Fruit fly (Drosophila melanogaster): Measurements from ENCODE around the gene CG43373.

Gene CG43373

dm6 chr3L:16489283-16489682, 53.9 kb downstream of the CG43373 start:
- no peak for TF ChIP-seq noc (tag; optimal IDR thresholded peaks at IDR 0.05)

- no peak for TF ChIP-seq noc (tag; optimal IDR thresholded peaks at IDR 0.05)
These were observed 54.5 kb downstream of the CG43373 start for dm6 chr3L:16488483-16489258.

- TF ChIP-seq noc (tag; optimal IDR thresholded peaks at IDR 0.05): no peak
These were observed 55.4 kb downstream of the CG43373 start for dm6 chr3L:16487812-16488211.

DNA sequence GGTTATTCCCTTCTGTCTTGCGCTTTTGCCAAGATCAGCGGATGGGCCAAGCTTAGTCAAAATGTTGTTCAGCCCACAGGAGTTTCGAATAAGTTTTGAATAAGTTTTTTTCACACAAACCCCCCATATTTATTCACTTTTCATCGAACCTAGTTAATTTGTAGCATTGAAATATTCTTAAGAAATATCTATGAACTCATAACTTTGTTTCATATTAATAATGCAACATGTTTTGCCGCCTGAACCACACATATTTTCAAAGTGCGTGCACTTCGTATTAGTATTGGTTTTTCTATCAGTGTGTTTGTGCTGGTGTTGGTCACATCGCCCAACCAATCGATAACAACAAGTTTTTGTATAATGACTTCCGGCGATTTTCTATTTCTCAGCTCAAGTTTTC, 56.7 kb downstream of the CG43373 start:
- no peak for TF ChIP-seq noc (tag; optimal IDR thresholded peaks at IDR 0.05)

DNA sequence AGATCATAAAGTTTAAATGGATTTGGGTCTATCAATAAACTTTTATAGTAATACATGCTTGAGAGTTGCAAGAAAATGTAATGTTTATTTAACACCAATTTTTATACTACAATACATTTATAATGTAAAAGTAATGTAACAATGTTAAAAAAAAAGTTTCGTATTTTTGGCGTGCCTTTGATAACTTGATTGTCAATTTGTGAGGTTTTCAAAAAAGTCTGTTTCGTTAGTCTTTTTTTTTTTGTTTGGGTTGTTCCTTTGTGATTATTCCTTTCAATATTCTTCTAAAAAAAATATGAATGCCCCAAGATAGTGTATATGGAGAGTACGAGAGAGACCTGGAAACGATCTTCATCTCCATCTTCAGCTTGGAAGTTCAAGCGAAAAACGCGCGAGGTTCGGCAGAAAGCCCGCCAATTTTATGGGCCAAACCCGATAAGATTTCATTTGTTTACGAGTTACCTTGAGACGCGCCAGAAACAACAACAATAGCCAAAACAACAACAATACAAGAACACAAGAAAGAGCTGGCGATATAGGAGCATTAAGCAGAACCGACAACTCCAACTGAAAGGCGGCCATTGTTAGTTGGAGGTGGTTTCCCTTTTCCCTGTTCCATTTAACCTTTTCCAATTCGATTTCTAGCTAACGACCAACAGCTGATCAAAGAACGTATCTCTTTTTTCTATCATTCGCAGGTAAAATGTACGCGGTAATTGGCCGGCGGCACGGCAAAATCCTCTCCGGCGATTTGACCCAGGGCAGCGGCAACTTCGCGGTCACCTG, 58.2 kb downstream of the CG43373 start:
- no peak for TF ChIP-seq noc (tag; optimal IDR thresholded peaks at IDR 0.05)

- peak; percentile 66 for TF ChIP-seq noc (tag; optimal IDR thresholded peaks at IDR 0.05)
These were observed 59.4 kb downstream of the CG43373 start, which contains the start of gene aos for dm6 chr3L:16483524-16484370. Gene aos, minus strand, starts transcription at chr3L:16483650.

- no peak for TF ChIP-seq noc (tag; optimal IDR thresholded peaks at IDR 0.05)
These were observed 61.0 kb downstream of the CG43373 start for dm6 chr3L:16482167-16482566.

DNA sequence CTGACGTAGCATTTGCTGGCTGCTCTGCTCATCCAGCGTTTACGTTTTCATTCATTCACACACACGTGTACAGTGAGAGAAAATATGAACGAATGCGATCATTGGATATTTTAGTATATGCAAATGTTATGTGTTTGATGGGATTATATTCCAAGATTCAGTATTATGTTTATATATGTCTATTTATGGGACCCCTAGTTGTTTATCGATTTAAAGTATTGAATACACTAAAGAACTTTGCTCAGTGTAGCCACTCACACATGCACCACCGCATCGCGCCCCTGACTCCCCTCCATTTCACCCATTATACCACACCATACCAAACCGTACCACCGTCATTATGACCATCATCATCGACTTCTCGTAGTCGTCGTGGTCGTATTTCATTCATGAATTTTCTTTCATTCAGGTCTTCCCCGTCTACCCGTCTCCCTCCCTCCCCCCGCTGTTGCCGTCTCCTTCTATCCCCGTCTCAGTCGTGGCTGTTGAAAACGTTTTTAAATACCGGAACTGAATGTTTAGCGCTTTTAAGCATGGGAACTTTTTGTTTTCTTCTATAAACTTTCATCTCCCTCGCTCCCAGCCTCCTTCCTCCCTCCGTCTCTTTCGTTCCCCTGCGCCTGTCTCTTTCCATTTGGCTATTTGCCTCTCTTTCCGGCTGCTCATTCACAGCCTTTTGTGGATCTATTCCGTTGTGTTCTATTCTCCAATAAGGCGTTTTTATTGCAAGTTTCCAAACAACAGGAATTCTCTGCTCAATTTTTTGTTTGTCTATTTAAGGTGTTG, 62.6 kb downstream of the CG43373 start:
- TF ChIP-seq noc (tag; optimal IDR thresholded peaks at IDR 0.05): peak; percentile 80

DNA sequence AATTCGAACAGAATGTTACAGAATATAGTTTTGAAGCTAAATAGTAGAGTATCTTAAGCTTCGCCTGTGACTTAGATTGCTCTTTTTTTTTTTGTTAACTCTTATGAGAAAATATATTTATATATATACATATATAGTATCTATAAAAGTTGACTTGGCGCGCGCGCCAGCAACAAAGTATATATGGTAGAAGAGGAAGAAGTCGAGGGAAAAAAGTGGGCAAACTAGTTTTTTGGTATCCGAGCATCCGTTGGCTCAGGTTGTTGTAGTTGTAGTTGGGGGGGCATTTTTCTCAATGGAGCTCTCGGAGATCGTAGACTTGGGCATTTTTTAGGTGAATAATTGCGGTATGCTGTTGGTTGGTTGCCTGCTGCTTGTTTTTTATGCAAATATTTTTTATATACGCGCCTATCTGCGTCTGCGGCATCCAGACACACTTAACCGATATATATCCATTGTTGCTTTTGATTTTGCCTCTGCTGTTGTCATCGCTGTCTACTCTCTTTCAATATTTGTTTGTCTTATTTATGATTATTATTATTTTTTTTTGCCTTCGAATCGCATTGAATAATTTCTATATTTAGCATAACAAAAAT, 64.5 kb downstream of the CG43373 start:
- peak; percentile 29 for TF ChIP-seq noc (tag; optimal IDR thresholded peaks at IDR 0.05)

- TF ChIP-seq noc (tag; optimal IDR thresholded peaks at IDR 0.05): no peak
These were observed 65.4 kb downstream of the CG43373 start for dm6 chr3L:16477730-16478129.

DNA sequence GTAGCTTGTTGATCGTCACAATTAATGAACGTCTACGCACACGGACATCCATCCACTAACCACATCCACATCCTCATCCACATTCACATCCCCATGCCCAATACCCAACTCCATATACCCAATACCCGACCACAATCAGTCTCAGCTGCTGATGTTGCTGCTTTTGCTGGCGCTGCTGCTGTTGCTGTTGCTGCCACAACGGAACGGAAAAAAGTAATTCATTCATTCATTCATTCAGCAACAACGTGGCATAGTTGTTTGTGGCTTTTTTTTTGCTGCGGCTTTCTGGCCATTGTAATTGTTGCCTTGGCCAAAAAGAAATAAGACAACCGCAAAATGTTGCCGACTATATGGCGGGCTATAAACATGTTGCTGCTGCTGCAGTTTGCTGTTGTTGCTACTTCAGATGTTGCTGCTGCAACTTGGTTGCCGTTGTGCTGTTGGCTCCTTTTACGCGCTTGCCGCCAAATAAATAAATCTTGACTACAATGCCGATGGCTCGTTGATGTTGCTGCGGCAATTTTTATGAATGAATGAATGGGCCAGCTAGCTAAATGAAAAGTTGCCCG, 66.0 kb downstream of the CG43373 start:
- no peak for TF ChIP-seq noc (tag; optimal IDR thresholded peaks at IDR 0.05)

- no peak for TF ChIP-seq noc (tag; optimal IDR thresholded peaks at IDR 0.05)
These were observed 66.5 kb downstream of the CG43373 start for dm6 chr3L:16476709-16477119.

- no peak for TF ChIP-seq noc (tag; optimal IDR thresholded peaks at IDR 0.05)
These were observed 67.5 kb downstream of the CG43373 start for dm6 chr3L:16475518-16476126.

- TF ChIP-seq noc (tag; optimal IDR thresholded peaks at IDR 0.05): no peak
These were observed 69.0 kb downstream of the CG43373 start for dm6 chr3L:16474130-16474529.

All from whole organism, larva.